Worm (Caenorhabditis elegans): ENCODE measurements around the gene F17E9.16.
A peak's percentile ranks its signal among the peaks of the same experiment; 100 is the strongest.

DNA sequence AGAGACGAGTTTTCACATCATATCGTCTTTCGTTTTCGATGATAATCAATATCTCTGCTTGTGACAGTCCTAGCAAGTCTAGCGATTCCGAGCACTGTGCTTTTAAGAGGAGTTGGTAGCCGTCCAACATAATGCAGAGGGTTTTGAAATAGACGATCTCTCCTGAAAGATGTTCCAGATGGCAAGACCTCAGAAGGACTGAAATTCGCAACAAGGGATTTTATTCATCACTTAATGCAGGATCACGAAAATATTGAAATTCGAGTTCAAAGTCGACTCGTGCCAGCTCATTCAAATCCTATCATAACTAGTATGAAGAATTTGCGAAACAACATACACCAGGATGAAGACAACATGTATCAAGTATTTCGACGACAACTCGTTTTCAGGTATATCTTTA, 25.4 kb downstream of the F17E9.16 start, which contains the start of gene D2096.7:
- no peak for TF ChIP-seq unc-39 (tag; optimal IDR thresholded peaks at IDR 0.05)
- no peak for TF ChIP-seq ceh-28 (tag; optimal IDR thresholded peaks at IDR 0.05)
- TF ChIP-seq jun-1 (tag; optimal IDR thresholded peaks at IDR 0.05), result no peak
- peak; percentile 74 for TF ChIP-seq pha-4 (GFP tag; IDR thresholded peaks at IDR 0.05)
- no peak for TF ChIP-seq pha-4 (tag; optimal IDR thresholded peaks at IDR 0.05)
- peak; percentile 30; the same call in 1 of the 2 replicates for TF ChIP-seq D1046.2 (GFP tag; IDR thresholded peaks at IDR 0.05)
- TF ChIP-seq skn-1 (tag; optimal IDR thresholded peaks at IDR 0.05), result no peak
- TF ChIP-seq lin-29 (GFP tag; IDR thresholded peaks at IDR 0.05), result no peak
- no peak for TF ChIP-seq hlh-30 (tag; optimal IDR thresholded peaks at IDR 0.05; ENCODE audit: insufficient read depth)
- no peak for TF ChIP-seq ztf-11 (tag; optimal IDR thresholded peaks at IDR 0.05)
